Worm (Caenorhabditis elegans): ENCODE measurements around the gene Y113G7A.22.

The Y113G7A.22 gene

ce11 chrV:20135247-20135646 lies at the start of gene Y113G7A.22:
Gene Y113G7A.22, minus strand, starts transcription at chrV:20135347.
- TF ChIP-seq unc-62 (GFP tag; optimal IDR thresholded peaks at IDR 0.05): no peak

ce11 chrV:20182311-20182710 lies 47.2 kb upstream of the Y113G7A.22 start:
- no peak for TF ChIP-seq unc-62 (GFP tag; optimal IDR thresholded peaks at IDR 0.05)

ce11 chrV:20171941-20172340 lies 36.8 kb upstream of the Y113G7A.22 start, which contains the start of gene srw-39:
Gene srw-39, minus strand, starts transcription at chrV:20172041.
- TF ChIP-seq unc-62 (GFP tag; optimal IDR thresholded peaks at IDR 0.05): no peak

ce11 chrV:20165808-20166207 lies 30.7 kb upstream of the Y113G7A.22 start:
- no peak for TF ChIP-seq unc-62 (GFP tag; optimal IDR thresholded peaks at IDR 0.05)

- TF ChIP-seq unc-62 (GFP tag; optimal IDR thresholded peaks at IDR 0.05): no peak
Measured at ce11 chrV:20164059-20164892, 29.1 kb upstream of the Y113G7A.22 start, which contains the start of gene F19B2.5. Gene F19B2.5, minus strand, starts transcription at chrV:20164165.

- TF ChIP-seq unc-62 (GFP tag; optimal IDR thresholded peaks at IDR 0.05): no peak
Measured at ce11 chrV:20163105-20163449, 27.9 kb upstream of the Y113G7A.22 start.

- TF ChIP-seq unc-62 (GFP tag; optimal IDR thresholded peaks at IDR 0.05): no peak
Measured at ce11 chrV:20162290-20163104, 27.4 kb upstream of the Y113G7A.22 start.

- no peak for TF ChIP-seq unc-62 (GFP tag; optimal IDR thresholded peaks at IDR 0.05)
Measured at ce11 chrV:20161781-20162289, 26.7 kb upstream of the Y113G7A.22 start.

ce11 chrV:20158223-20158622 lies 23.1 kb upstream of the Y113G7A.22 start, which contains the start of gene F19B2.6:
Gene F19B2.6, plus strand, starts transcription at chrV:20158523.
- TF ChIP-seq unc-62 (GFP tag; optimal IDR thresholded peaks at IDR 0.05): no peak

- no peak for TF ChIP-seq unc-62 (GFP tag; optimal IDR thresholded peaks at IDR 0.05)
Measured at ce11 chrV:20151855-20152254, 16.7 kb upstream of the Y113G7A.22 start.

ce11 chrV:20151432-20151831 lies 16.3 kb upstream of the Y113G7A.22 start, which contains the start of gene F19B2.7:
Gene F19B2.7, plus strand, starts transcription at chrV:20151732.
- TF ChIP-seq unc-62 (GFP tag; optimal IDR thresholded peaks at IDR 0.05): no peak

ce11 chrV:20147662-20148245 lies 12.6 kb upstream of the Y113G7A.22 start, which contains the start of gene Y113G7A.13:
Gene Y113G7A.13, plus strand, starts transcription at chrV:20148195.
- no peak for TF ChIP-seq unc-62 (GFP tag; optimal IDR thresholded peaks at IDR 0.05)

- TF ChIP-seq unc-62 (GFP tag; optimal IDR thresholded peaks at IDR 0.05): no peak
Measured at ce11 chrV:20143711-20144110, 8.6 kb upstream of the Y113G7A.22 start.

ce11 chrV:20142285-20142684 lies 7.1 kb upstream of the Y113G7A.22 start, which contains the start of gene Y113G7A.12:
Gene Y113G7A.12, plus strand, starts transcription at chrV:20142585.
- TF ChIP-seq unc-62 (GFP tag; optimal IDR thresholded peaks at IDR 0.05): no peak

ce11 chrV:20138407-20139044 lies 3.4 kb upstream of the Y113G7A.22 start, which contains the start of gene Y113G7A.14:
Gene Y113G7A.14, minus strand, starts transcription at chrV:20138457.
- TF ChIP-seq unc-62 (GFP tag; optimal IDR thresholded peaks at IDR 0.05): no peak

All from whole organism, dauer.